Worm (Caenorhabditis elegans) whole organism, L2 larva: ENCODE data around the gene slcf-2.

ENCODE experiments used
- C34F6.9 ChIP-seq: fragments of 150-350 bp; optimal IDR thresholded peaks from 2 replicates; lab custom pipeline; 2014; ENCODE audit warnings: missing biosample characterization, missing genetic modification characterization
- F13H6.1 ChIP-seq: sonication (generic microtip); optimal IDR thresholded peaks from 2 replicates; lab custom pipeline; 2016; ENCODE audit warnings: missing genetic modification characterization, missing compliant biosample characterization
- R02D3.7 ChIP-seq: fragments of 150-350 bp; optimal IDR thresholded peaks from 2 replicates; lab custom pipeline; 2014; ENCODE audit warnings: missing biosample characterization, missing genetic modification characterization
- Y55F3AM.14 ChIP-seq: fragments of 200-800 bp; sonication (Bioruptor generic); optimal IDR thresholded peaks from 2 replicates; lab custom pipeline; 2018; ENCODE audit warnings: mild to moderate bottlenecking, missing genetic modification characterization, missing compliant biosample characterization
- ZK546.5 ChIP-seq: sonication (generic microtip); optimal IDR thresholded peaks from 2 replicates; lab custom pipeline; 2017; ENCODE audit warnings: missing biosample characterization, missing genetic modification characterization
- alr-1 ChIP-seq: fragments of 150-350 bp; optimal IDR thresholded peaks from 2 replicates; lab custom pipeline; 2014; ENCODE audit warnings: missing biosample characterization, missing genetic modification characterization
- aly-2 ChIP-seq: fragments of 150-350 bp; optimal IDR thresholded peaks from 2 replicates; lab custom pipeline; 2014; ENCODE audit warnings: missing biosample characterization, missing genetic modification characterization
- ama-1 ChIP-seq: fragments of 150-350 bp; optimal IDR thresholded peaks from 2 replicates; lab custom pipeline; 2018; ENCODE audit warnings: inconsistent platforms
- blmp-1 ChIP-seq: sonication (generic microtip); optimal IDR thresholded peaks from 2 replicates; lab custom pipeline; 2017; ENCODE audit warnings: missing genetic modification characterization, mild to moderate bottlenecking, missing compliant biosample characterization, antibody characterized with exemption, moderate library complexity; ENCODE audit not compliant: insufficient read depth
- ceh-16 ChIP-seq: fragments of 150-350 bp; optimal IDR thresholded peaks from 2 replicates; lab custom pipeline; 2014; ENCODE audit warnings: missing biosample characterization, missing genetic modification characterization
- crh-2 ChIP-seq: sonication (generic microtip); optimal IDR thresholded peaks from 2 replicates; lab custom pipeline; 2017; ENCODE audit warnings: missing biosample characterization, missing genetic modification characterization
- dmd-4 ChIP-seq: sonication (generic microtip); optimal IDR thresholded peaks from 2 replicates; lab custom pipeline; 2017; ENCODE audit warnings: missing biosample characterization, missing genetic modification characterization
- egl-27 ChIP-seq: sonication (generic microtip); optimal IDR thresholded peaks from 3 replicates; lab custom pipeline; 2017; ENCODE audit warnings: missing biosample characterization, missing genetic modification reagents, missing genetic modification characterization
- elt-3 ChIP-seq: sonication (generic microtip); optimal IDR thresholded peaks from 2 replicates; lab custom pipeline; 2017; ENCODE audit warnings: missing biosample characterization, missing genetic modification characterization
- fos-1 ChIP-seq: fragments of 150-350 bp; optimal IDR thresholded peaks from 2 replicates; lab custom pipeline; 2014; ENCODE audit warnings: missing biosample characterization, missing genetic modification characterization
- gmeb-1 ChIP-seq: fragments of 150-350 bp; optimal IDR thresholded peaks from 2 replicates; lab custom pipeline; 2014; ENCODE audit warnings: missing biosample characterization, missing genetic modification characterization
- lin-11 ChIP-seq: fragments of 150-350 bp; sonication (generic microtip); optimal IDR thresholded peaks from 2 replicates; lab custom pipeline; 2014; ENCODE audit warnings: missing biosample characterization, missing genetic modification characterization, inconsistent platforms, mixed read lengths
- lin-13 ChIP-seq: fragments of 150-350 bp; optimal IDR thresholded peaks from 2 replicates; lab custom pipeline; 2014; ENCODE audit warnings: missing biosample characterization, missing genetic modification reagents, missing genetic modification characterization
- lin-39 ChIP-seq: fragments of 150-350 bp; optimal IDR thresholded peaks from 2 replicates; lab custom pipeline; 2014; ENCODE audit warnings: missing biosample characterization, missing genetic modification reagents, missing genetic modification characterization
- lsy-2 ChIP-seq, 2 experiments: fragments of 150-350 bp in 1 of 2; sonication (generic microtip) in 1 of 2; optimal IDR thresholded peaks; 2 replicates each; lab custom pipeline; 2014 to 2017; ENCODE audit warnings: missing biosample characterization in 2 of 2, missing genetic modification characterization in 2 of 2
- mab-5 ChIP-seq: fragments of 150-350 bp; optimal IDR thresholded peaks from 2 replicates; lab custom pipeline; 2014; ENCODE audit warnings: missing biosample characterization, missing genetic modification characterization
- mbf-1 ChIP-seq: sonication (generic microtip); optimal IDR thresholded peaks from 2 replicates; lab custom pipeline; 2017; ENCODE audit warnings: missing biosample characterization, missing genetic modification characterization
- mdl-1 ChIP-seq, 2 experiments: fragments of 150-350 bp in 1 of 2; sonication (generic microtip) in 1 of 2; optimal IDR thresholded peaks; 2 replicates each; lab custom pipeline; 2017; ENCODE audit warnings: missing biosample characterization in 2 of 2, missing genetic modification characterization in 2 of 2
- nhr-10 ChIP-seq: sonication (generic microtip); optimal IDR thresholded peaks from 2 replicates; lab custom pipeline; 2017; ENCODE audit warnings: missing biosample characterization, missing genetic modification characterization
- nhr-11 ChIP-seq: fragments of 150-350 bp; optimal IDR thresholded peaks from 2 replicates; lab custom pipeline; 2014; ENCODE audit warnings: missing biosample characterization, missing genetic modification characterization
- nhr-12 ChIP-seq: fragments of 150-350 bp; optimal IDR thresholded peaks from 2 replicates; lab custom pipeline; 2014; ENCODE audit warnings: missing biosample characterization, missing genetic modification characterization
- nhr-129 ChIP-seq: fragments of 150-350 bp; optimal IDR thresholded peaks from 2 replicates; lab custom pipeline; 2014; ENCODE audit warnings: missing biosample characterization, missing genetic modification characterization
- nhr-21 ChIP-seq: fragments of 150-350 bp; optimal IDR thresholded peaks from 2 replicates; lab custom pipeline; 2014; ENCODE audit warnings: missing biosample characterization, missing genetic modification characterization
- nhr-23 ChIP-seq: fragments of 150-350 bp; optimal IDR thresholded peaks from 2 replicates; lab custom pipeline; 2014; ENCODE audit warnings: missing biosample characterization, missing genetic modification reagents, missing genetic modification characterization
- nhr-237 ChIP-seq: fragments of 150-350 bp; optimal IDR thresholded peaks from 2 replicates; lab custom pipeline; 2014; ENCODE audit warnings: missing biosample characterization, missing genetic modification characterization
- nhr-25 ChIP-seq: fragments of 150-350 bp; sonication (generic microtip); optimal IDR thresholded peaks from 3 replicates; lab custom pipeline; 2014; ENCODE audit warnings: missing biosample characterization, missing genetic modification characterization
- nhr-6 ChIP-seq: fragments of 150-350 bp; optimal IDR thresholded peaks from 2 replicates; lab custom pipeline; 2014; ENCODE audit warnings: missing biosample characterization, missing genetic modification characterization
- nhr-77 ChIP-seq: fragments of 150-350 bp; optimal IDR thresholded peaks from 2 replicates; lab custom pipeline; 2014; ENCODE audit warnings: missing biosample characterization, missing genetic modification characterization
- peb-1 ChIP-seq: fragments of 150-350 bp; optimal IDR thresholded peaks from 2 replicates; lab custom pipeline; 2014; ENCODE audit warnings: missing biosample characterization, missing genetic modification characterization
- sem-4 ChIP-seq: fragments of 150-350 bp; optimal IDR thresholded peaks from 2 replicates; lab custom pipeline; 2014; ENCODE audit warnings: missing biosample characterization, missing genetic modification reagents, missing genetic modification characterization
- skn-1 ChIP-seq: sonication (generic microtip); optimal IDR thresholded peaks from 2 replicates; lab custom pipeline; 2017; ENCODE audit warnings: missing biosample characterization, missing genetic modification characterization
- sma-3 ChIP-seq: sonication (generic microtip); optimal IDR thresholded peaks from 2 replicates; lab custom pipeline; 2016; ENCODE audit warnings: missing genetic modification reagents, missing genetic modification characterization, missing compliant biosample characterization
- sma-9 ChIP-seq, 2 experiments: fragments of 150-350 bp in 1 of 2; sonication (generic microtip) in 1 of 2; optimal IDR thresholded peaks; 2 replicates each; lab custom pipeline; 2014 to 2016; ENCODE audit warnings: missing genetic modification characterization in 2 of 2, mild to moderate bottlenecking in 1 of 2, missing biosample characterization in 1 of 2, missing compliant biosample characterization in 1 of 2, missing genetic modification reagents in 1 of 2, moderate library complexity in 1 of 2
- snpc-4 ChIP-seq: fragments of 150-350 bp; optimal IDR thresholded peaks from 2 replicates; lab custom pipeline; 2014; ENCODE audit warnings: missing biosample characterization, missing genetic modification characterization
- unc-55 ChIP-seq: fragments of 150-350 bp; sonication (generic microtip); optimal IDR thresholded peaks from 3 replicates; lab custom pipeline; 2014; ENCODE audit warnings: missing biosample characterization, missing genetic modification reagents, missing genetic modification characterization
- unc-62 ChIP-seq: fragments of 150-350 bp; optimal IDR thresholded peaks from 2 replicates; lab custom pipeline; 2014; ENCODE audit warnings: missing biosample characterization, missing genetic modification reagents, missing genetic modification characterization
- ztf-1 ChIP-seq: fragments of 200-800 bp; sonication (Bioruptor generic); conservative IDR thresholded peaks from 2 replicates; pipeline ENCODE4 v1.3.6; 2022; ENCODE audit warnings: missing genetic modification characterization, missing compliant biosample characterization
- ztf-11 ChIP-seq: sonication (generic microtip); optimal IDR thresholded peaks from 2 replicates; lab custom pipeline; 2017; ENCODE audit warnings: missing biosample characterization, missing genetic modification characterization
- ztf-4 ChIP-seq: fragments of 150-350 bp; optimal IDR thresholded peaks from 2 replicates; lab custom pipeline; 2014; ENCODE audit warnings: missing biosample characterization, missing genetic modification characterization

The slcf-2 gene

ce11 chrX:3366782-3367181 lies 26.9 kb upstream of the slcf-2 start:
- TF ChIP-seq nhr-77, result no peak
- no peak for TF ChIP-seq ztf-4
- no peak for TF ChIP-seq C34F6.9 (tag; lab: Kevin White, UChicago)
- TF ChIP-seq nhr-6 (tag; lab: Kevin White, UChicago), result no peak
- TF ChIP-seq sem-4 (tag; lab: Kevin White, UChicago), result no peak
- TF ChIP-seq ceh-16 (tag; lab: Kevin White, UChicago), result no peak
- no peak for TF ChIP-seq snpc-4 (tag; lab: Kevin White, UChicago)
- TF ChIP-seq nhr-21, result no peak
- TF ChIP-seq nhr-25 (tag; lab: Kevin White, UChicago), result no peak
- TF ChIP-seq nhr-11 (tag; lab: Kevin White, UChicago), result no peak
- no peak for TF ChIP-seq ama-1 (lab: Kevin White, UChicago)
- no peak for TF ChIP-seq alr-1 (tag; lab: Kevin White, UChicago)
- TF ChIP-seq egl-27 (tag; lab: Kevin White, UChicago), result no peak
- TF ChIP-seq mdl-1 (tag; optimal IDR thresholded peaks at IDR 0.05; lab: Kevin White, UChicago), result no peak
- no peak for TF ChIP-seq lin-11 (tag; lab: Kevin White, UChicago)
- no peak for TF ChIP-seq fos-1
- no peak for TF ChIP-seq dmd-4 (tag; lab: Kevin White, UChicago)

ce11 chrX:3368659-3369058 lies 25.0 kb upstream of the slcf-2 start, which contains the start of gene ZK563.2:
Gene ZK563.2, plus strand, starts transcription at chrX:3368959.
- TF ChIP-seq ama-1 (lab: Kevin White, UChicago), result no peak
- no peak for TF ChIP-seq nhr-6 (tag; lab: Kevin White, UChicago)
- no peak for TF ChIP-seq lsy-2 (tag; optimal IDR thresholded peaks at IDR 0.05; lab: Kevin White, UChicago)
- no peak for TF ChIP-seq blmp-1 (tag; lab: Kevin White, UChicago)
- no peak for TF ChIP-seq lin-13 (GFP tag; lab: Kevin White, UChicago)
- TF ChIP-seq Y55F3AM.14 (GFP tag; lab: Kevin White, UChicago), result no peak
- TF ChIP-seq nhr-237 (tag; lab: Kevin White, UChicago), result no peak
- TF ChIP-seq skn-1, result no peak
- no peak for TF ChIP-seq sem-4 (tag; lab: Kevin White, UChicago)
- no peak for TF ChIP-seq nhr-23
- TF ChIP-seq nhr-10, result no peak

- no peak for TF ChIP-seq ztf-11 (tag; lab: Kevin White, UChicago)
- TF ChIP-seq skn-1, result no peak
These were observed 24.2 kb upstream of the slcf-2 start for ce11 chrX:3369442-3369841.

ce11 chrX:3371264-3371663 lies 22.4 kb upstream of the slcf-2 start:
- no peak for TF ChIP-seq nhr-23
- TF ChIP-seq ama-1 (lab: Kevin White, UChicago), result no peak
- peak; percentile 7 for TF ChIP-seq lin-11 (tag; lab: Kevin White, UChicago)
- TF ChIP-seq C34F6.9 (tag; lab: Kevin White, UChicago), result peak; percentile 37
- TF ChIP-seq nhr-10, result no peak
- no peak for TF ChIP-seq peb-1 (tag; lab: Kevin White, UChicago)
- TF ChIP-seq aly-2 (tag; lab: Kevin White, UChicago), result no peak
- peak in 1 of 2 experiments; percentile 14 for TF ChIP-seq mdl-1 (tag; optimal IDR thresholded peaks at IDR 0.05; lab: Kevin White, UChicago)
- TF ChIP-seq mbf-1 (tag; lab: Kevin White, UChicago), result no peak
- no peak for TF ChIP-seq dmd-4 (tag; lab: Kevin White, UChicago)
- TF ChIP-seq blmp-1 (tag; lab: Kevin White, UChicago), result no peak
- peak; percentile 4 for TF ChIP-seq nhr-6 (tag; lab: Kevin White, UChicago)
- no peak for TF ChIP-seq elt-3 (tag; lab: Kevin White, UChicago)
- no peak for TF ChIP-seq lin-39 (tag; lab: Kevin White, UChicago)
- no peak for TF ChIP-seq ceh-16 (tag; lab: Kevin White, UChicago)
- no peak for TF ChIP-seq ztf-11 (tag; lab: Kevin White, UChicago)
- peak; percentile 64 for TF ChIP-seq gmeb-1 (tag; lab: Kevin White, UChicago)
- no peak for TF ChIP-seq alr-1 (tag; lab: Kevin White, UChicago)
- TF ChIP-seq mab-5, result peak; percentile 30
- peak; percentile 48 for TF ChIP-seq fos-1
- peak; percentile 66 for TF ChIP-seq Y55F3AM.14 (GFP tag; lab: Kevin White, UChicago)
- peak; percentile 78 for TF ChIP-seq nhr-21
- peak; percentile 89 for TF ChIP-seq nhr-129 (tag; lab: Kevin White, UChicago)
- TF ChIP-seq nhr-237 (tag; lab: Kevin White, UChicago), result no peak
- TF ChIP-seq crh-2 (tag; lab: Kevin White, UChicago), result peak; percentile 47
- peak; percentile 38 for TF ChIP-seq lin-13 (GFP tag; lab: Kevin White, UChicago)
- no peak for TF ChIP-seq R02D3.7 (tag; lab: Kevin White, UChicago)
- TF ChIP-seq sma-9 (GFP tag; optimal IDR thresholded peaks at IDR 0.05; lab: Kevin White, UChicago), result peak; percentile 72
- TF ChIP-seq sma-9 (tag; optimal IDR thresholded peaks at IDR 0.05; lab: Kevin White, UChicago), result no peak
- peak; percentile 73 for TF ChIP-seq unc-55 (GFP tag; lab: Kevin White, UChicago)
- no peak for TF ChIP-seq ztf-1 (GFP tag; lab: Robert Waterston, UW)
- TF ChIP-seq nhr-12 (tag; lab: Kevin White, UChicago), result no peak
- no peak for TF ChIP-seq nhr-77
- no peak for TF ChIP-seq ztf-4
- TF ChIP-seq nhr-11 (tag; lab: Kevin White, UChicago), result peak; percentile 40
- no peak for TF ChIP-seq ZK546.5
- peak; percentile 34 for TF ChIP-seq nhr-25 (tag; lab: Kevin White, UChicago)
- TF ChIP-seq egl-27 (tag; lab: Kevin White, UChicago), result peak; percentile 34
- no peak for TF ChIP-seq unc-62 (GFP tag; lab: Kevin White, UChicago)
- TF ChIP-seq F13H6.1, result peak; percentile 67
- peak; percentile 40 for TF ChIP-seq sma-3
